Fruit fly (Drosophila melanogaster) whole organism, prepupa: Measurements from ENCODE around the gene JMJD6.

Experiments used
- CG11294 ChIP-seq: fragments of 200-800 bp; sonication (Bioruptor generic); IDR thresholded peaks from 2 replicates; pipeline ENCODE4 v1.3.6; 2022; ENCODE audit warnings: missing biosample characterization, missing genetic modification characterization
- CG1621 ChIP-seq: fragments of 200-800 bp; sonication (Bioruptor generic); optimal IDR thresholded peaks from 3 replicates; lab custom pipeline; 2018; ENCODE audit warnings: missing biosample characterization, mild to moderate bottlenecking, missing genetic modification characterization
- CG16779 ChIP-seq: fragments of 200-800 bp; sonication (Bioruptor generic); optimal IDR thresholded peaks from 3 replicates; lab custom pipeline; 2017; ENCODE audit warnings: missing biosample characterization, mild to moderate bottlenecking, missing genetic modification characterization
- CG3919 ChIP-seq: fragments of 200-800 bp; sonication (Bioruptor generic); optimal IDR thresholded peaks from 3 replicates; lab custom pipeline; 2016; ENCODE audit warnings: missing biosample characterization, missing genetic modification characterization
- CG6163 ChIP-seq: fragments of 200-800 bp; sonication (Bioruptor generic); IDR thresholded peaks from 3 replicates; pipeline ENCODE4 v1.3.6; 2022; ENCODE audit warnings: missing biosample characterization, missing genetic modification characterization
- CG6854 ChIP-seq: fragments of 200-800 bp; sonication (Bioruptor generic); optimal IDR thresholded peaks from 2 replicates; lab custom pipeline; 2017; ENCODE audit warnings: missing biosample characterization, mild to moderate bottlenecking, missing genetic modification characterization
- CG8119 ChIP-seq: fragments of 200-800 bp; sonication (Bioruptor generic); IDR thresholded peaks from 3 replicates; pipeline ENCODE4 v1.3.6; 2022; ENCODE audit warnings: missing biosample characterization, missing genetic modification characterization
- Gug ChIP-seq: fragments of 200-800 bp; sonication (Bioruptor generic); IDR thresholded peaks from 2 replicates; pipeline ENCODE4 v1.3.6; 2022; ENCODE audit warnings: missing biosample characterization, missing genetic modification characterization
- Smox ChIP-seq: fragments of 200-800 bp; sonication (Bioruptor generic); optimal IDR thresholded peaks from 3 replicates; lab custom pipeline; 2016; ENCODE audit warnings: missing biosample characterization, missing genetic modification characterization
- Sox102F ChIP-seq: fragments of 200-800 bp; sonication (Bioruptor generic); optimal IDR thresholded peaks from 2 replicates; lab custom pipeline; 2016; ENCODE audit warnings: missing biosample characterization, mild to moderate bottlenecking, missing genetic modification characterization
- eg ChIP-seq: fragments of 200-800 bp; sonication (Bioruptor generic); IDR thresholded peaks from 3 replicates; pipeline ENCODE4 v1.3.6; 2022; ENCODE audit warnings: missing biosample characterization, missing genetic modification characterization
- lz ChIP-seq: fragments of 200-800 bp; sonication (Bioruptor generic); optimal IDR thresholded peaks from 3 replicates; lab custom pipeline; 2016; ENCODE audit warnings: missing biosample characterization, missing genetic modification characterization
- vri ChIP-seq: fragments of 200-800 bp; sonication (Bioruptor generic); optimal IDR thresholded peaks from 3 replicates; lab custom pipeline; 2016; ENCODE audit warnings: missing biosample characterization, mild to moderate bottlenecking, missing genetic modification characterization

DNA sequence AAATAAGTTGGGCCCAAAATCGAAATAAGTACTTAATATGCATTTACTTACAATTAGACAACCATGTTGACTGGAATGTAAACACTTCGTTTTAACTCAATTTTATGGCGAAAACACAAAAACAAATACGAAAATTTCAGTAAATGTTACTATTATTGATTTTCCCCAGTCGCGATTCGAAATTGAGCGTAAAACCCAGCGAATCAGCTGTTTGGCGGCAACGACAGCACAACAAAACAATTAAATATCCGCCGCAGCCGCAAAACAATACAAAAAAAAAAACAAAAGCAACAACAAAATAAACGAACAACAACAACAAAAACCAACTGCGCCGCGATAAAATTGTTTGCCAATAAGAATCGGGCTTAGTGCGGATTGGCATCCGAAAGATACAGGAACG, 27.4 kb upstream of the JMJD6 start, which contains the start of the genes CAH8 and CG7059:
- TF ChIP-seq eg (GFP tag; lab: Robert Waterston, UW) (no peak), CG16779 (no peak), vri (no peak), CG1621 (tag; lab: Kevin White, UChicago) (no peak), Smox (no peak), lz (GFP tag; lab: Kevin White, UChicago) (no peak), Gug (GFP tag; lab: Robert Waterston, UW) (no peak), CG6163 (GFP tag; lab: Robert Waterston, UW) (no peak), CG8119 (GFP tag; lab: Robert Waterston, UW) (no peak), CG3919 (GFP tag; lab: Kevin White, UChicago) (no peak), CG11294 (no peak), CG6854 (GFP tag; lab: Kevin White, UChicago) (no peak), Sox102F (GFP tag; lab: Kevin White, UChicago) (no peak)
